Worm (Caenorhabditis elegans): ENCODE data around the gene R148.4.

DNA sequence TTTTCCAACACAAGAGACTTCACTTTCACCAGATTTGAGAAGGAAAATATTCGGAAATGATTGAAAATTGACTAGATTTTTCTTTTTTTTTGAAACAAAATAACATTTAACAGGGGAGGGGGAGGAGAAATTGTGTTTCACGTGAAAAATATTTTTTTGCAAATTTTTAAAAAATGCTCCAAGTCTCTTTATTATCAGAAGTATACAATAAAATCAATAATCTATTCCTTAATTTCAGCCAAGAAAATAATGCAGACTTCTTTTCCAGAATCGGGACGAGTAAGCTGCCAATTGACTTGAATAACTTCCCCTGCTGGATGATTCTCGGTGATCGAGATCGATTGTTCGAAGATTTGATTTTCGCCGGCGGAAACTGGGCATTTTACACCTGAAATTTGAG, 26.9 kb downstream of the R148.4 start, which contains the start of gene R148.7:
- TF ChIP-seq hmbx-1 (tag; optimal IDR thresholded peaks at IDR 0.05) (no peak), hnd-1 (tag; optimal IDR thresholded peaks at IDR 0.05) (no peak), flt-1 (GFP tag; IDR thresholded peaks at IDR 0.05) (no peak), pes-1 (GFP tag; IDR thresholded peaks at IDR 0.05) (no peak), ama-1 (optimal IDR thresholded peaks at IDR 0.05) (no peak), aly-1 (tag; optimal IDR thresholded peaks at IDR 0.05) (no peak), tbx-11 (GFP tag; IDR thresholded peaks at IDR 0.05) (no peak), scrt-1 (GFP tag; IDR thresholded peaks at IDR 0.05) (no peak), ets-7 (tag; optimal IDR thresholded peaks at IDR 0.05) (no peak), sea-1 (GFP tag; conservative IDR thresholded peaks at IDR 0.05) (no peak), tra-4 (tag; optimal IDR thresholded peaks at IDR 0.05) (no peak)
